Fruit fly (Drosophila melanogaster) whole organism, embryonic: ENCODE measurements around the gene Ufl1.
A peak's percentile ranks its signal among the peaks of the same experiment; 100 is the strongest.

Source experiments
- Adf1 ChIP-seq: fragments of 200-800 bp; sonication (Bioruptor generic); IDR thresholded peaks from 2 replicates; pipeline ENCODE4 v1.3.6; 2022; ENCODE audit warnings: missing biosample characterization, missing genetic modification characterization
- Atf3 ChIP-seq: fragments of 200-800 bp; sonication (Bioruptor generic); optimal IDR thresholded peaks from 3 replicates; lab custom pipeline; 2016; ENCODE audit warnings: missing biosample characterization, missing genetic modification characterization
- CG10209 ChIP-seq: fragments of 200-800 bp; sonication (Bioruptor generic); optimal IDR thresholded peaks from 3 replicates; lab custom pipeline; 2017; ENCODE audit warnings: missing biosample characterization, mild to moderate bottlenecking, missing genetic modification characterization, missing genetic modification reagents
- CG10366 ChIP-seq: fragments of 200-800 bp; sonication (Bioruptor generic); IDR thresholded peaks from 2 replicates; pipeline ENCODE4 v1.3.6; 2022; ENCODE audit warnings: missing biosample characterization, missing genetic modification characterization
- CG10462 ChIP-seq: fragments of 200-800 bp; sonication (Bioruptor generic); optimal IDR thresholded peaks from 2 replicates; lab custom pipeline; 2016; ENCODE audit warnings: missing biosample characterization, missing genetic modification characterization
- CG11560 ChIP-seq: fragments of 200-800 bp; sonication (Bioruptor generic); IDR thresholded peaks from 3 replicates; pipeline ENCODE4 v1.3.6; 2022; ENCODE audit warnings: missing biosample characterization, missing genetic modification characterization
- CG16779 ChIP-seq: fragments of 200-800 bp; sonication (Bioruptor generic); IDR thresholded peaks from 2 replicates; pipeline ENCODE4 v1.3.6; 2022; ENCODE audit warnings: missing biosample characterization, missing genetic modification characterization
- CG2120 ChIP-seq: fragments of 200-800 bp; sonication (Bioruptor generic); optimal IDR thresholded peaks from 3 replicates; lab custom pipeline; 2016; ENCODE audit warnings: missing biosample characterization, missing genetic modification characterization
- CG31441 ChIP-seq: fragments of 200-800 bp; sonication (Bioruptor generic); IDR thresholded peaks from 2 replicates; pipeline ENCODE4 v1.3.6; 2022; ENCODE audit warnings: missing biosample characterization, missing genetic modification characterization
- CG33213 ChIP-seq: fragments of 200-800 bp; sonication (Bioruptor generic); optimal IDR thresholded peaks from 3 replicates; lab custom pipeline; 2016; ENCODE audit warnings: missing biosample characterization, missing genetic modification characterization
- CG3995 ChIP-seq: fragments of 200-800 bp; sonication (Bioruptor generic); optimal IDR thresholded peaks from 3 replicates; lab custom pipeline; 2016; ENCODE audit warnings: missing biosample characterization, missing genetic modification characterization
- CG43689 ChIP-seq: fragments of 200-800 bp; sonication (Bioruptor generic); IDR thresholded peaks from 2 replicates; pipeline ENCODE4 v1.3.6; 2022; ENCODE audit warnings: missing biosample characterization, missing genetic modification characterization
- CG6683 ChIP-seq: fragments of 200-800 bp; sonication (Bioruptor generic); optimal IDR thresholded peaks from 2 replicates; lab custom pipeline; 2017; ENCODE audit warnings: missing biosample characterization, mild to moderate bottlenecking, missing genetic modification characterization, missing genetic modification reagents
- CG7271 ChIP-seq: fragments of 200-800 bp; sonication (Bioruptor generic); optimal IDR thresholded peaks from 2 replicates; lab custom pipeline; 2018; ENCODE audit warnings: missing biosample characterization, mild to moderate bottlenecking, missing genetic modification characterization, moderate library complexity
- CG7786 ChIP-seq: fragments of 200-800 bp; sonication (Bioruptor generic); optimal IDR thresholded peaks from 2 replicates; lab custom pipeline; 2016; ENCODE audit warnings: missing biosample characterization, missing genetic modification characterization
- CG8359 ChIP-seq: fragments of 200-800 bp; sonication (Bioruptor generic); optimal IDR thresholded peaks from 2 replicates; lab custom pipeline; 2017; ENCODE audit warnings: missing biosample characterization, mild to moderate bottlenecking, missing genetic modification characterization, borderline replicate concordance
- CG8478 ChIP-seq: fragments of >200 bp; optimal IDR thresholded peaks from 2 replicates; lab custom pipeline; 2018
- CG9727 ChIP-seq: fragments of 200-800 bp; sonication (Bioruptor generic); optimal IDR thresholded peaks from 3 replicates; lab custom pipeline; 2017; ENCODE audit warnings: missing biosample characterization, mild to moderate bottlenecking, missing genetic modification characterization
- CG9817 ChIP-seq: fragments of 200-800 bp; sonication (Bioruptor generic); optimal IDR thresholded peaks from 2 replicates; lab custom pipeline; 2018; ENCODE audit warnings: missing biosample characterization, mild to moderate bottlenecking, missing genetic modification characterization, moderate library complexity
- CTCF ChIP-seq: fragments of 200-800 bp; sonication (Bioruptor generic); optimal IDR thresholded peaks from 2 replicates; lab custom pipeline; 2017; ENCODE audit warnings: missing biosample characterization, mild to moderate bottlenecking, missing genetic modification characterization, moderate library complexity
- Dbx ChIP-seq: fragments of 200-800 bp; sonication (Bioruptor generic); IDR thresholded peaks from 3 replicates; pipeline ENCODE4 v1.3.6; 2022; ENCODE audit warnings: missing biosample characterization, missing genetic modification characterization
- Dp ChIP-seq: fragments of 200-800 bp; sonication (Bioruptor generic); optimal IDR thresholded peaks from 2 replicates; lab custom pipeline; 2018; ENCODE audit warnings: missing biosample characterization, mild to moderate bottlenecking, missing genetic modification characterization, moderate library complexity
- Fer2 ChIP-seq: fragments of 200-800 bp; sonication (Bioruptor generic); optimal IDR thresholded peaks from 2 replicates; lab custom pipeline; 2018; ENCODE audit warnings: missing biosample characterization, mild to moderate bottlenecking, missing genetic modification characterization, moderate library complexity
- Hr51 ChIP-seq, 2 experiments: fragments of 200-800 bp; sonication (Bioruptor generic); optimal IDR thresholded peaks; 2 replicates in 1 of 2; 3 replicates in 1 of 2; lab custom pipeline; 2016 to 2018; ENCODE audit warnings: missing biosample characterization in 2 of 2, missing genetic modification characterization in 2 of 2, mild to moderate bottlenecking in 1 of 2, moderate library complexity in 1 of 2
- Hsf ChIP-seq: fragments of 200-800 bp; sonication (Bioruptor generic); optimal IDR thresholded peaks from 3 replicates; lab custom pipeline; 2016; ENCODE audit warnings: missing biosample characterization, missing genetic modification characterization
- Neu2 ChIP-seq: fragments of 200-800 bp; sonication (Bioruptor generic); optimal IDR thresholded peaks from 3 replicates; lab custom pipeline; 2016; ENCODE audit warnings: missing biosample characterization, missing genetic modification characterization, borderline replicate concordance
- Nf-YB ChIP-seq: fragments of 200-800 bp; sonication (Bioruptor generic); optimal IDR thresholded peaks from 3 replicates; lab custom pipeline; 2019; ENCODE audit warnings: missing biosample characterization, mild to moderate bottlenecking, missing genetic modification characterization, moderate library complexity
- NfI ChIP-seq: fragments of 200-800 bp; sonication (Bioruptor generic); optimal IDR thresholded peaks from 3 replicates; lab custom pipeline; 2018; ENCODE audit warnings: missing biosample characterization, mild to moderate bottlenecking, missing genetic modification characterization, moderate library complexity
- Pdp1 ChIP-seq, 2 experiments: fragments of 200-800 bp; sonication (Bioruptor generic); optimal IDR thresholded peaks; 3 replicates each; lab custom pipeline; 2016; ENCODE audit warnings: missing biosample characterization in 2 of 2, missing genetic modification characterization in 2 of 2, mild to moderate bottlenecking in 1 of 2, moderate library complexity in 1 of 2
- Trl ChIP-seq, 3 experiments: fragments of >200 bp in 2 of 3; fragments of 200-800 bp in 1 of 3; sonication (Bioruptor generic) in 1 of 3; optimal IDR thresholded peaks; 2 replicates in 1 of 3; 3 replicates in 2 of 3; lab custom pipeline; 2016 to 2017; ENCODE audit warnings: missing biosample characterization in 1 of 3, missing genetic modification characterization in 1 of 3
- amos ChIP-seq: fragments of 200-800 bp; sonication (Bioruptor generic); IDR thresholded peaks from 2 replicates; pipeline ENCODE4 v1.3.6; 2022; ENCODE audit warnings: missing biosample characterization, missing genetic modification characterization; ENCODE audit not compliant: partially characterized antibody
- ash1 ChIP-seq: fragments of 200-800 bp; sonication (Bioruptor generic); optimal IDR thresholded peaks from 2 replicates; lab custom pipeline; 2018; ENCODE audit warnings: missing biosample characterization, mild to moderate bottlenecking, missing genetic modification characterization
- bbx ChIP-seq: fragments of 200-800 bp; sonication (Bioruptor generic); IDR thresholded peaks from 2 replicates; pipeline ENCODE4 v1.3.6; 2022; ENCODE audit warnings: missing biosample characterization, missing genetic modification characterization; ENCODE audit not compliant: partially characterized antibody
- bigmax ChIP-seq: fragments of 200-800 bp; sonication (Bioruptor generic); optimal IDR thresholded peaks from 2 replicates; lab custom pipeline; 2018; ENCODE audit warnings: missing biosample characterization, mild to moderate bottlenecking, missing genetic modification characterization
- btn ChIP-seq: fragments of 200-800 bp; sonication (Bioruptor generic); optimal IDR thresholded peaks from 2 replicates; lab custom pipeline; 2016; ENCODE audit warnings: missing biosample characterization, missing genetic modification characterization
- dan ChIP-seq: fragments of 200-800 bp; sonication (Bioruptor generic); IDR thresholded peaks from 2 replicates; pipeline ENCODE4 v1.3.6; 2022; ENCODE audit warnings: missing biosample characterization, missing genetic modification characterization
- dysf ChIP-seq: fragments of 200-800 bp; sonication (Bioruptor generic); IDR thresholded peaks from 3 replicates; pipeline ENCODE4 v1.3.6; 2022; ENCODE audit warnings: missing biosample characterization, missing genetic modification characterization
- emc ChIP-seq: fragments of 200-800 bp; sonication (Bioruptor generic); optimal IDR thresholded peaks from 2 replicates; lab custom pipeline; 2016; ENCODE audit warnings: missing biosample characterization, missing genetic modification characterization
- fru ChIP-seq: fragments of >200 bp; optimal IDR thresholded peaks from 2 replicates; lab custom pipeline; 2017
- hb ChIP-seq: fragments of 200-800 bp; sonication (Bioruptor generic); IDR thresholded peaks from 3 replicates; pipeline ENCODE4 v1.3.6; 2022; ENCODE audit warnings: missing biosample characterization, missing genetic modification characterization; ENCODE audit not compliant: partially characterized antibody
- insv ChIP-seq, 2 experiments: fragments of 200-800 bp; sonication (Bioruptor generic); optimal IDR thresholded peaks; 3 replicates each; lab custom pipeline; 2016 to 2018; ENCODE audit warnings: missing biosample characterization in 2 of 2, missing genetic modification characterization in 2 of 2
- kni ChIP-seq: fragments of 200-800 bp; sonication (Bioruptor generic); optimal IDR thresholded peaks from 3 replicates; lab custom pipeline; 2017; ENCODE audit warnings: mild to moderate bottlenecking, missing biosample characterization, missing genetic modification reagents, missing genetic modification characterization
- nerfin-2 ChIP-seq: fragments of 200-800 bp; sonication (Bioruptor generic); IDR thresholded peaks from 2 replicates; pipeline ENCODE4 v1.3.6; 2022; ENCODE audit warnings: missing biosample characterization, missing genetic modification characterization; ENCODE audit not compliant: partially characterized antibody
- run ChIP-seq: fragments of 200-800 bp; sonication (Bioruptor generic); optimal IDR thresholded peaks from 3 replicates; lab custom pipeline; 2018; ENCODE audit warnings: missing biosample characterization, mild to moderate bottlenecking, missing genetic modification characterization
- sd ChIP-seq: fragments of 200-800 bp; sonication (Bioruptor generic); optimal IDR thresholded peaks from 3 replicates; lab custom pipeline; 2018; ENCODE audit warnings: missing biosample characterization, mild to moderate bottlenecking, missing genetic modification characterization, moderate library complexity
- shn ChIP-seq: fragments of 200-800 bp; sonication (Bioruptor generic); optimal IDR thresholded peaks from 3 replicates; lab custom pipeline; 2016; ENCODE audit warnings: missing biosample characterization, missing genetic modification characterization
- tap ChIP-seq: fragments of 200-800 bp; optimal IDR thresholded peaks from 3 replicates; lab custom pipeline; 2019; ENCODE audit warnings: missing biosample characterization, mild to moderate bottlenecking, missing genetic modification characterization, moderate library complexity
- vnd ChIP-seq: fragments of 200-800 bp; sonication (Bioruptor generic); IDR thresholded peaks from 3 replicates; pipeline ENCODE4 v1.3.6; 2022; ENCODE audit warnings: missing biosample characterization, missing genetic modification characterization; ENCODE audit not compliant: partially characterized antibody
- zfh1 ChIP-seq: fragments of 200-800 bp; sonication (Bioruptor generic); IDR thresholded peaks from 3 replicates; pipeline ENCODE4 v1.3.6; 2022; ENCODE audit warnings: missing biosample characterization, missing genetic modification characterization

Gene Ufl1

dm6 chr3R:7089522-7090336 lies 15.5 kb upstream of the Ufl1 start (continued):
- TF ChIP-seq CG9727 (no peak), btn (GFP tag; lab: Kevin White, UChicago) (no peak), Dbx (GFP tag; lab: Robert Waterston, UW) (no peak), CG31441 (GFP tag; lab: Robert Waterston, UW) (no peak), CG11560 (no peak), CG16779 (GFP tag; lab: Robert Waterston, UW) (no peak), ash1 (GFP tag; lab: Kevin White, UChicago) (no peak), kni (peak; percentile 84), CG10462 (GFP tag; lab: Kevin White, UChicago) (no peak), CG7786 (GFP tag; lab: Kevin White, UChicago) (no peak), Nf-YB (GFP tag; lab: Kevin White, UChicago) (no peak), emc (GFP tag; lab: Kevin White, UChicago) (no peak), zfh1 (GFP tag; lab: Robert Waterston, UW) (no peak), amos (GFP tag; lab: Robert Waterston, UW) (0 out of 2 replicates have a peak, but pooled peaks have one; percentile 11), CG8359 (GFP tag; lab: Kevin White, UChicago) (no peak), CTCF (GFP tag; lab: Kevin White, UChicago) (no peak), Neu2 (GFP tag; lab: Kevin White, UChicago) (no peak), CG8478 (no peak), fru (no peak), Pdp1 (GFP tag; optimal IDR thresholded peaks at IDR 0.05; lab: Kevin White, UChicago) (no peak), CG10366 (GFP tag; lab: Robert Waterston, UW) (no peak), sd (peak; percentile 34), dan (GFP tag; lab: Robert Waterston, UW) (no peak), CG6683 (GFP tag; lab: Kevin White, UChicago) (no peak), CG3995 (GFP tag; lab: Kevin White, UChicago) (no peak), bbx (peak; percentile 36; the same call in 1 of the 2 replicates), CG10209 (GFP tag; lab: Kevin White, UChicago) (peak; percentile 15), tap (tag; lab: Kevin White, UChicago) (peak; percentile 15), dysf (GFP tag; lab: Robert Waterston, UW) (no peak), Dp (no peak), NfI (no peak), CG43689 (GFP tag; lab: Robert Waterston, UW) (no peak), Atf3 (GFP tag; lab: Kevin White, UChicago) (no peak), CG2120 (no peak), CG9817 (tag; lab: Kevin White, UChicago) (no peak), hb (GFP tag; lab: Robert Waterston, UW) (no peak), shn (no peak), nerfin-2 (GFP tag; lab: Robert Waterston, UW) (no peak), bigmax (GFP tag; lab: Kevin White, UChicago) (peak; percentile 97), Adf1 (GFP tag; lab: Robert Waterston, UW) (no peak), Hsf (GFP tag; lab: Kevin White, UChicago) (no peak), Fer2 (tag; lab: Kevin White, UChicago) (no peak), insv (GFP tag; optimal IDR thresholded peaks at IDR 0.05; lab: Kevin White, UChicago) (no peak), Hr51 (GFP tag; optimal IDR thresholded peaks at IDR 0.05; lab: Kevin White, UChicago) (no peak), CG7271 (tag; lab: Kevin White, UChicago) (no peak), CG33213 (GFP tag; lab: Kevin White, UChicago) (no peak), vnd (no peak), run (tag; lab: Kevin White, UChicago) (no peak), Trl (optimal IDR thresholded peaks at IDR 0.05; lab: Kevin White, UChicago) (no peak), Trl (GFP tag; optimal IDR thresholded peaks at IDR 0.05; lab: Kevin White, UChicago) (no peak)
